Worm (Caenorhabditis elegans) whole organism, L4 larva: ENCODE measurements around the gene C44C1.6.

Experiments
- R02D3.7 ChIP-seq: fragments of 150-350 bp; sonication (generic microtip); optimal IDR thresholded peaks from 3 replicates; lab custom pipeline; 2014; ENCODE audit warnings: missing biosample characterization, missing genetic modification characterization
- ZK546.5 ChIP-seq, 2 experiments: sonication (generic microtip); optimal IDR thresholded peaks; 2 replicates each; lab custom pipeline; 2017; ENCODE audit warnings: missing biosample characterization in 2 of 2, missing genetic modification characterization in 2 of 2
- ama-1 ChIP-seq: fragments of 150-350 bp; optimal IDR thresholded peaks from 2 replicates; lab custom pipeline; 2014; ENCODE audit warnings: inconsistent platforms, mixed read lengths
- attf-4 ChIP-seq: sonication (generic microtip); optimal IDR thresholded peaks from 3 replicates; lab custom pipeline; 2017; ENCODE audit warnings: missing biosample characterization, missing genetic modification characterization
- daf-12 ChIP-seq: fragments of 150-350 bp; optimal IDR thresholded peaks from 2 replicates; lab custom pipeline; 2014; ENCODE audit warnings: missing biosample characterization, missing genetic modification reagents, missing genetic modification characterization
- egl-27 ChIP-seq: sonication (generic microtip); optimal IDR thresholded peaks from 3 replicates; lab custom pipeline; 2017; ENCODE audit warnings: missing biosample characterization, missing genetic modification reagents, missing genetic modification characterization
- fkh-10 ChIP-seq: fragments of 150-350 bp; optimal IDR thresholded peaks from 2 replicates; lab custom pipeline; 2014; ENCODE audit warnings: missing biosample characterization, missing genetic modification reagents, missing genetic modification characterization
- lin-38 ChIP-seq: fragments of 200-800 bp; sonication (Bioruptor generic); IDR thresholded peaks from 2 replicates; pipeline ENCODE4 v1.3.6; 2022; ENCODE audit warnings: missing genetic modification reagents, missing genetic modification characterization, missing compliant biosample characterization
- mep-1 ChIP-seq: fragments of 150-350 bp; sonication (generic microtip); optimal IDR thresholded peaks from 3 replicates; lab custom pipeline; 2014; ENCODE audit warnings: missing biosample characterization, missing genetic modification characterization
- nhr-237 ChIP-seq: sonication (generic microtip); optimal IDR thresholded peaks from 2 replicates; lab custom pipeline; 2017; ENCODE audit warnings: missing biosample characterization, missing genetic modification characterization
- unc-130 ChIP-seq: sonication (generic microtip); optimal IDR thresholded peaks from 2 replicates; lab custom pipeline; 2016; ENCODE audit warnings: missing genetic modification reagents, missing genetic modification characterization, missing compliant biosample characterization
- unc-39 ChIP-seq: sonication (generic microtip); optimal IDR thresholded peaks from 2 replicates; lab custom pipeline; 2017; ENCODE audit warnings: missing biosample characterization, missing genetic modification characterization

- TF ChIP-seq nhr-237 (tag; lab: Kevin White, UChicago) (no peak), ZK546.5 (tag; optimal IDR thresholded peaks at IDR 0.05; lab: Kevin White, UChicago) (no peak), fkh-10 (no peak), mep-1 (tag; lab: Kevin White, UChicago) (no peak), egl-27 (tag; lab: Kevin White, UChicago) (no peak), lin-38 (GFP tag; lab: Robert Waterston, UW) (no peak), daf-12 (no peak), R02D3.7 (tag; lab: Kevin White, UChicago) (no peak), attf-4 (tag; lab: Kevin White, UChicago) (no peak), unc-130 (GFP tag; lab: Kevin White, UChicago) (no peak), ama-1 (lab: Kevin White, UChicago) (no peak), unc-39 (tag; lab: Kevin White, UChicago) (no peak)
Measured at ce11 chrX:950482-950881, 19.6 kb downstream of the C44C1.6 start, which contains the start of gene arr-1.
